Worm (Caenorhabditis elegans): Measurements from ENCODE around the gene Y46E12A.3.

DNA sequence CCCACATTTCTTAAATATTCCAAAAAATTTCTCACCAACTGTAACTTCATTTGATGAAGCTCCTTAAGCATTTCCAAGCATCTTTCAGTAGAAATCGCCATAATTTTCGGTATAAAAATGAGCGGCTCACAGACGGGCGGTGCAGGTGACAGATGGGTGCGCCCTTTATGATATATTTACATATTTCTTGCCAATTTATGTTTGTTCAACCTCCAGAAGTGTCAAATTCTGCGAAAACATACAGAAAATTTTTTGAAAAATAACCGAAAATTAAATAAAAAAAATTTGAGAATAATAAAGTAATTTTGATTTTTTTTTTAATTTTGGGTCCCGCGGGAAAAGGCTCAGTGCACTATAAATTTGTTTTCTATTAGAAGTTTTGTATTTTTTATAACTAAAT is at the start of gene Y46E12A.3:
- TF ChIP-seq hmg-11 (tag; optimal IDR thresholded peaks at IDR 0.05) (no peak), zag-1 (tag; optimal IDR thresholded peaks at IDR 0.05) (no peak), ceh-82 (tag; optimal IDR thresholded peaks at IDR 0.05) (no peak), aly-2 (tag; optimal IDR thresholded peaks at IDR 0.05) (no peak), ama-1 (optimal IDR thresholded peaks at IDR 0.05) (no peak), ceh-28 (tag; optimal IDR thresholded peaks at IDR 0.05) (no peak), nhr-237 (tag; optimal IDR thresholded peaks at IDR 0.05) (no peak)
